Fruit fly (Drosophila melanogaster) whole organism, embryonic: Measurements from ENCODE around the gene how.

Source experiments
- B-H1 ChIP-seq: fragments of 200-800 bp; sonication (Bioruptor generic); IDR thresholded peaks from 3 replicates; pipeline ENCODE4 v1.3.6; 2022; ENCODE audit warnings: missing biosample characterization, missing genetic modification characterization
- CG10274 ChIP-seq: fragments of 200-800 bp; sonication (Bioruptor generic); optimal IDR thresholded peaks from 3 replicates; lab custom pipeline; 2017; ENCODE audit warnings: missing biosample characterization, mild to moderate bottlenecking, missing genetic modification characterization
- CG11093 ChIP-seq: fragments of 200-800 bp; sonication (Bioruptor generic); IDR thresholded peaks from 3 replicates; pipeline ENCODE4 v1.3.6; 2022; ENCODE audit warnings: missing biosample characterization, missing genetic modification characterization
- CG11247 ChIP-seq: fragments of 200-800 bp; sonication (Bioruptor generic); IDR thresholded peaks from 2 replicates; pipeline ENCODE4 v1.3.6; 2022; ENCODE audit warnings: missing biosample characterization, missing genetic modification characterization
- CG11695 ChIP-seq: fragments of 200-800 bp; sonication (Bioruptor generic); IDR thresholded peaks from 3 replicates; pipeline ENCODE4 v1.3.6; 2022; ENCODE audit warnings: missing biosample characterization, missing genetic modification characterization
- CG12155 ChIP-seq: fragments of 200-800 bp; sonication (Bioruptor generic); optimal IDR thresholded peaks from 3 replicates; lab custom pipeline; 2016; ENCODE audit warnings: missing biosample characterization, missing genetic modification characterization
- CG12391 ChIP-seq: fragments of 200-800 bp; sonication (Bioruptor generic); optimal IDR thresholded peaks from 3 replicates; lab custom pipeline; 2018; ENCODE audit warnings: missing biosample characterization, mild to moderate bottlenecking, missing genetic modification characterization, moderate library complexity
- CG12744 ChIP-seq: fragments of 200-800 bp; sonication (Bioruptor generic); optimal IDR thresholded peaks from 2 replicates; lab custom pipeline; 2016; ENCODE audit warnings: missing biosample characterization, missing genetic modification characterization
- CG15269 ChIP-seq: fragments of 200-800 bp; sonication (Bioruptor generic); optimal IDR thresholded peaks from 2 replicates; lab custom pipeline; 2018; ENCODE audit warnings: missing biosample characterization, mild to moderate bottlenecking, missing genetic modification characterization, moderate library complexity
- CG1647 ChIP-seq: fragments of 200-800 bp; sonication (Bioruptor generic); optimal IDR thresholded peaks from 3 replicates; lab custom pipeline; 2016; ENCODE audit warnings: missing biosample characterization, missing genetic modification characterization
- CG16813 ChIP-seq: fragments of 200-800 bp; sonication (Bioruptor generic); IDR thresholded peaks from 3 replicates; pipeline ENCODE4 v1.3.6; 2022; ENCODE audit warnings: missing biosample characterization, missing genetic modification characterization; ENCODE audit not compliant: partially characterized antibody
- CG16863 ChIP-seq: fragments of 200-800 bp; sonication (Bioruptor generic); optimal IDR thresholded peaks from 3 replicates; lab custom pipeline; 2016; ENCODE audit warnings: missing biosample characterization, missing genetic modification characterization
- CG6175 ChIP-seq: fragments of 200-800 bp; sonication (Bioruptor generic); IDR thresholded peaks from 3 replicates; pipeline ENCODE4 v1.3.6; 2022; ENCODE audit warnings: missing biosample characterization, missing genetic modification characterization
- CG7839 ChIP-seq: fragments of 200-800 bp; sonication (Bioruptor generic); optimal IDR thresholded peaks from 3 replicates; lab custom pipeline; 2018; ENCODE audit warnings: missing biosample characterization, mild to moderate bottlenecking, missing genetic modification characterization, moderate library complexity
- CG8089 ChIP-seq: fragments of 200-800 bp; sonication (Bioruptor generic); optimal IDR thresholded peaks from 3 replicates; lab custom pipeline; 2016; ENCODE audit warnings: missing biosample characterization, missing genetic modification characterization
- CG8388 ChIP-seq: fragments of 200-800 bp; sonication (Bioruptor generic); optimal IDR thresholded peaks from 2 replicates; lab custom pipeline; 2019; ENCODE audit warnings: missing biosample characterization, mild to moderate bottlenecking, missing genetic modification characterization, moderate library complexity
- CG8924 ChIP-seq: fragments of 200-800 bp; optimal IDR thresholded peaks from 3 replicates; lab custom pipeline; 2019; ENCODE audit warnings: missing biosample characterization, mild to moderate bottlenecking, missing genetic modification characterization, moderate library complexity
- CG9215 ChIP-seq: fragments of 200-800 bp; sonication (Bioruptor generic); IDR thresholded peaks from 2 replicates; pipeline ENCODE4 v1.3.6; 2022; ENCODE audit warnings: missing biosample characterization, missing genetic modification characterization
- CG9609 ChIP-seq: fragments of 200-800 bp; sonication (Bioruptor generic); optimal IDR thresholded peaks from 3 replicates; lab custom pipeline; 2016; ENCODE audit warnings: missing biosample characterization, missing genetic modification characterization
- CTCF ChIP-seq: fragments of 200-800 bp; sonication (Bioruptor generic); optimal IDR thresholded peaks from 2 replicates; lab custom pipeline; 2017; ENCODE audit warnings: missing biosample characterization, mild to moderate bottlenecking, missing genetic modification characterization, moderate library complexity
- D19A ChIP-seq: fragments of 200-800 bp; optimal IDR thresholded peaks from 3 replicates; lab custom pipeline; 2019; ENCODE audit warnings: missing biosample characterization, mild to moderate bottlenecking, missing genetic modification characterization, moderate library complexity
- Ets97D ChIP-seq: fragments of 200-800 bp; sonication (Bioruptor generic); optimal IDR thresholded peaks from 3 replicates; lab custom pipeline; 2016; ENCODE audit warnings: missing biosample characterization, missing genetic modification characterization
- Gsc ChIP-seq: fragments of 200-800 bp; sonication (Bioruptor generic); IDR thresholded peaks from 2 replicates; pipeline ENCODE4 v1.3.6; 2022; ENCODE audit warnings: missing biosample characterization, missing genetic modification characterization
- H15 ChIP-seq: fragments of 200-800 bp; sonication (Bioruptor generic); IDR thresholded peaks from 3 replicates; pipeline ENCODE4 v1.3.6; 2022; ENCODE audit warnings: missing biosample characterization, missing genetic modification characterization
- Kr ChIP-seq: fragments of 200-800 bp; sonication (Bioruptor generic); optimal IDR thresholded peaks from 2 replicates; lab custom pipeline; 2017; ENCODE audit warnings: missing biosample characterization, mild to moderate bottlenecking, missing genetic modification characterization
- Nf-YB ChIP-seq: fragments of 200-800 bp; sonication (Bioruptor generic); optimal IDR thresholded peaks from 3 replicates; lab custom pipeline; 2019; ENCODE audit warnings: missing biosample characterization, mild to moderate bottlenecking, missing genetic modification characterization, moderate library complexity
- NfI ChIP-seq: fragments of 200-800 bp; sonication (Bioruptor generic); optimal IDR thresholded peaks from 3 replicates; lab custom pipeline; 2018; ENCODE audit warnings: missing biosample characterization, mild to moderate bottlenecking, missing genetic modification characterization, moderate library complexity
- PHDP ChIP-seq: fragments of 200-800 bp; sonication (Bioruptor generic); optimal IDR thresholded peaks from 3 replicates; lab custom pipeline; 2018; ENCODE audit warnings: missing biosample characterization, mild to moderate bottlenecking, missing genetic modification characterization, moderate library complexity
- Scr ChIP-seq: fragments of 200-800 bp; sonication (Bioruptor generic); IDR thresholded peaks from 2 replicates; pipeline ENCODE4 v1.3.6; 2022; ENCODE audit warnings: missing biosample characterization, missing genetic modification characterization; ENCODE audit not compliant: partially characterized antibody
- YL-1 ChIP-seq: fragments of 200-800 bp; sonication (Bioruptor generic); optimal IDR thresholded peaks from 3 replicates; lab custom pipeline; 2017; ENCODE audit warnings: missing biosample characterization, mild to moderate bottlenecking, missing genetic modification characterization
- ac ChIP-seq: fragments of 200-800 bp; sonication (Bioruptor generic); optimal IDR thresholded peaks from 3 replicates; lab custom pipeline; 2017; ENCODE audit warnings: missing biosample characterization, mild to moderate bottlenecking, missing genetic modification characterization
- ase ChIP-seq: fragments of 200-800 bp; sonication (Bioruptor generic); IDR thresholded peaks from 3 replicates; pipeline ENCODE4 v1.3.6; 2022; ENCODE audit warnings: missing biosample characterization, missing genetic modification characterization
- br ChIP-seq: fragments of >200 bp; optimal IDR thresholded peaks from 2 replicates; lab custom pipeline; 2017
- chm ChIP-seq: fragments of 200-800 bp; sonication (Bioruptor generic); IDR thresholded peaks from 2 replicates; pipeline ENCODE4 v1.3.6; 2022; ENCODE audit warnings: missing biosample characterization, missing genetic modification characterization
- dpn ChIP-seq, 2 experiments: fragments of 200-800 bp; sonication (Bioruptor generic); optimal IDR thresholded peaks; 3 replicates each; lab custom pipeline; 2016; ENCODE audit warnings: missing biosample characterization in 2 of 2, missing genetic modification characterization in 2 of 2
- dysf ChIP-seq: fragments of 200-800 bp; sonication (Bioruptor generic); IDR thresholded peaks from 3 replicates; pipeline ENCODE4 v1.3.6; 2022; ENCODE audit warnings: missing biosample characterization, missing genetic modification characterization
- eve ChIP-seq, 2 experiments: fragments of >200 bp; optimal IDR thresholded peaks; 2 replicates each; lab custom pipeline; 2017; ENCODE audit warnings: missing biosample characterization in 2 of 2, missing genetic modification characterization in 2 of 2
- gro ChIP-seq: fragments of 200-800 bp; sonication (Bioruptor generic); optimal IDR thresholded peaks from 2 replicates; lab custom pipeline; 2016; ENCODE audit warnings: missing biosample characterization, missing genetic modification characterization
- gt ChIP-seq: fragments of 200-800 bp; sonication (Bioruptor generic); IDR thresholded peaks from 2 replicates; pipeline ENCODE4 v1.3.6; 2022; ENCODE audit warnings: missing biosample characterization, missing genetic modification characterization
- h ChIP-seq: fragments of >200 bp; optimal IDR thresholded peaks from 2 replicates; lab custom pipeline; 2017
- hbn ChIP-seq: fragments of 200-800 bp; sonication (Bioruptor generic); IDR thresholded peaks from 2 replicates; pipeline ENCODE4 v1.3.6; 2022; ENCODE audit warnings: missing biosample characterization, missing genetic modification characterization; ENCODE audit not compliant: partially characterized antibody
- her ChIP-seq: fragments of 200-800 bp; sonication (Bioruptor generic); optimal IDR thresholded peaks from 2 replicates; lab custom pipeline; 2016; ENCODE audit warnings: missing biosample characterization, missing genetic modification characterization
- hkb ChIP-seq, 2 experiments: fragments of 200-800 bp in 1 of 2; fragments of >200 bp in 1 of 2; sonication (Bioruptor generic) in 1 of 2; IDR thresholded peaks in 1 of 2; optimal IDR thresholded peaks in 1 of 2; 2 replicates each; pipeline versions ENCODE4 v1.3.6 to Lab custom; 2017 to 2022; ENCODE audit warnings: missing biosample characterization in 1 of 2, missing genetic modification characterization in 1 of 2
- jigr1 ChIP-seq: fragments of 200-800 bp; sonication (Bioruptor generic); IDR thresholded peaks from 3 replicates; pipeline ENCODE4 v1.3.6; 2022; ENCODE audit warnings: missing biosample characterization, missing genetic modification characterization
- knrl ChIP-seq: fragments of 200-800 bp; sonication (Bioruptor generic); IDR thresholded peaks from 3 replicates; pipeline ENCODE4 v1.3.6; 2022; ENCODE audit warnings: missing biosample characterization, missing genetic modification characterization; ENCODE audit not compliant: partially characterized antibody
- lov ChIP-seq, 2 experiments: fragments of 200-800 bp in 1 of 2; fragments of >200 bp in 1 of 2; sonication (Bioruptor generic) in 1 of 2; IDR thresholded peaks in 1 of 2; optimal IDR thresholded peaks in 1 of 2; 2 replicates in 1 of 2; 3 replicates in 1 of 2; pipeline versions ENCODE4 v1.3.6 to Lab custom; 2017 to 2022; ENCODE audit warnings: missing biosample characterization in 1 of 2, missing genetic modification characterization in 1 of 2
- luna ChIP-seq: fragments of 200-800 bp; sonication (Bioruptor generic); optimal IDR thresholded peaks from 2 replicates; lab custom pipeline; 2016; ENCODE audit warnings: missing biosample characterization, missing genetic modification characterization
- peb ChIP-seq: fragments of 200-800 bp; sonication (Bioruptor generic); IDR thresholded peaks from 2 replicates; pipeline ENCODE4 v1.3.6; 2022; ENCODE audit warnings: missing biosample characterization, missing genetic modification characterization
- sc ChIP-seq, 3 experiments: fragments of >200 bp in 2 of 3; fragments of 200-800 bp in 1 of 3; sonication (Bioruptor generic) in 1 of 3; optimal IDR thresholded peaks; 2 replicates in 2 of 3; 3 replicates in 1 of 3; lab custom pipeline; 2017; ENCODE audit warnings: mild to moderate bottlenecking in 1 of 3, missing biosample characterization in 1 of 3, missing genetic modification characterization in 1 of 3, missing genetic modification reagents in 1 of 3
- zen ChIP-seq: fragments of 200-800 bp; sonication (Bioruptor generic); optimal IDR thresholded peaks from 3 replicates; lab custom pipeline; 2018; ENCODE audit warnings: missing biosample characterization, mild to moderate bottlenecking, missing genetic modification characterization, moderate library complexity
- zfh2 ChIP-seq: fragments of 200-800 bp; sonication (Bioruptor generic); optimal IDR thresholded peaks from 2 replicates; lab custom pipeline; 2016; ENCODE audit warnings: missing biosample characterization, missing genetic modification characterization

The how gene

dm6 chr3R:22034160-22034742 lies 7.7 kb upstream of the how start, which contains the start of the genes CG45099, CG6015, pit and Fadd (continued):
- TF ChIP-seq CG8089 (GFP tag; lab: Kevin White, UChicago) (no peak), CG16813 (GFP tag; lab: Robert Waterston, UW) (peak; percentile 66), B-H1 (GFP tag; lab: Robert Waterston, UW) (no peak), CG7839 (tag; lab: Kevin White, UChicago) (no peak), CG8924 (tag; lab: Kevin White, UChicago) (peak; percentile 36), CG15269 (tag; lab: Kevin White, UChicago) (no peak), Ets97D (GFP tag; lab: Kevin White, UChicago) (peak; percentile 63), CG12155 (GFP tag; lab: Kevin White, UChicago) (no peak), jigr1 (GFP tag; lab: Robert Waterston, UW) (no peak), sc (optimal IDR thresholded peaks at IDR 0.05; lab: Kevin White, UChicago) (no peak), sc (GFP tag; optimal IDR thresholded peaks at IDR 0.05; lab: Kevin White, UChicago) (no peak), CG11695 (GFP tag; lab: Robert Waterston, UW) (no peak), CG16863 (no peak), ase (no peak), gro (GFP tag; lab: Kevin White, UChicago) (no peak), ac (no peak), D19A (tag; lab: Kevin White, UChicago) (no peak), Scr (peak; percentile 71), CG9215 (GFP tag; lab: Robert Waterston, UW) (no peak), luna (GFP tag; lab: Kevin White, UChicago) (no peak), CG12744 (GFP tag; lab: Kevin White, UChicago) (no peak), CG9609 (no peak), knrl (GFP tag; lab: Robert Waterston, UW) (peak; percentile 72), CTCF (GFP tag; lab: Kevin White, UChicago) (no peak), br (lab: Kevin White, UChicago) (no peak), h (lab: Kevin White, UChicago) (no peak), CG10274 (GFP tag; lab: Kevin White, UChicago) (no peak), hbn (GFP tag; lab: Robert Waterston, UW) (no peak; the same call in 1 of the 2 replicates), hkb (optimal IDR thresholded peaks at IDR 0.05; lab: Kevin White, UChicago) (no peak), hkb (GFP tag; IDR thresholded peaks at IDR 0.05; lab: Robert Waterston, UW) (no peak), dpn (GFP tag; optimal IDR thresholded peaks at IDR 0.05; lab: Kevin White, UChicago) (peak in 1 of 2 experiments; percentile 26), zfh2 (no peak), gt (GFP tag; lab: Robert Waterston, UW) (no peak), CG11247 (no peak), peb (GFP tag; lab: Robert Waterston, UW) (no peak), Nf-YB (GFP tag; lab: Kevin White, UChicago) (no peak), lov (optimal IDR thresholded peaks at IDR 0.05; lab: Kevin White, UChicago) (no peak), lov (GFP tag; IDR thresholded peaks at IDR 0.05; lab: Robert Waterston, UW) (no peak), Gsc (GFP tag; lab: Robert Waterston, UW) (no peak), YL-1 (GFP tag; lab: Kevin White, UChicago) (no peak), PHDP (tag; lab: Kevin White, UChicago) (no peak), CG1647 (GFP tag; lab: Kevin White, UChicago) (no peak), CG8388 (GFP tag; lab: Kevin White, UChicago) (no peak), her (GFP tag; lab: Kevin White, UChicago) (no peak), Kr (GFP tag; lab: Kevin White, UChicago) (no peak), zen (tag; lab: Kevin White, UChicago) (peak; percentile 30), CG6175 (GFP tag; lab: Robert Waterston, UW) (no peak), NfI (GFP tag; lab: Kevin White, UChicago) (no peak), dysf (no peak), chm (GFP tag; lab: Robert Waterston, UW) (no peak), CG12391 (tag; lab: Kevin White, UChicago) (peak; percentile 35), eve (GFP tag; optimal IDR thresholded peaks at IDR 0.05; lab: Kevin White, UChicago) (no peak), CG11093 (no peak), H15 (GFP tag; lab: Robert Waterston, UW) (no peak)
